Worm (Caenorhabditis elegans) whole organism, L2 larva: Measurements from ENCODE around the gene gcy-29.

Source experiments
- C34F6.9 ChIP-seq: fragments of 150-350 bp; optimal IDR thresholded peaks from 2 replicates; lab custom pipeline; 2014; ENCODE audit warnings: missing biosample characterization, missing genetic modification characterization
- ZK546.5 ChIP-seq: sonication (generic microtip); optimal IDR thresholded peaks from 2 replicates; lab custom pipeline; 2017; ENCODE audit warnings: missing biosample characterization, missing genetic modification characterization
- ama-1 ChIP-seq: fragments of 150-350 bp; optimal IDR thresholded peaks from 2 replicates; lab custom pipeline; 2018; ENCODE audit warnings: inconsistent platforms
- elt-3 ChIP-seq: sonication (generic microtip); optimal IDR thresholded peaks from 2 replicates; lab custom pipeline; 2017; ENCODE audit warnings: missing biosample characterization, missing genetic modification characterization
- lin-13 ChIP-seq: fragments of 150-350 bp; optimal IDR thresholded peaks from 2 replicates; lab custom pipeline; 2014; ENCODE audit warnings: missing biosample characterization, missing genetic modification reagents, missing genetic modification characterization
- mbf-1 ChIP-seq: sonication (generic microtip); optimal IDR thresholded peaks from 2 replicates; lab custom pipeline; 2017; ENCODE audit warnings: missing biosample characterization, missing genetic modification characterization
- nhr-12 ChIP-seq: fragments of 150-350 bp; optimal IDR thresholded peaks from 2 replicates; lab custom pipeline; 2014; ENCODE audit warnings: missing biosample characterization, missing genetic modification characterization
- nhr-77 ChIP-seq: fragments of 150-350 bp; optimal IDR thresholded peaks from 2 replicates; lab custom pipeline; 2014; ENCODE audit warnings: missing biosample characterization, missing genetic modification characterization
- unc-55 ChIP-seq: fragments of 150-350 bp; sonication (generic microtip); optimal IDR thresholded peaks from 3 replicates; lab custom pipeline; 2014; ENCODE audit warnings: missing biosample characterization, missing genetic modification reagents, missing genetic modification characterization
- ztf-11 ChIP-seq: sonication (generic microtip); optimal IDR thresholded peaks from 2 replicates; lab custom pipeline; 2017; ENCODE audit warnings: missing biosample characterization, missing genetic modification characterization
- ztf-4 ChIP-seq: fragments of 150-350 bp; optimal IDR thresholded peaks from 2 replicates; lab custom pipeline; 2014; ENCODE audit warnings: missing biosample characterization, missing genetic modification characterization

DNA sequence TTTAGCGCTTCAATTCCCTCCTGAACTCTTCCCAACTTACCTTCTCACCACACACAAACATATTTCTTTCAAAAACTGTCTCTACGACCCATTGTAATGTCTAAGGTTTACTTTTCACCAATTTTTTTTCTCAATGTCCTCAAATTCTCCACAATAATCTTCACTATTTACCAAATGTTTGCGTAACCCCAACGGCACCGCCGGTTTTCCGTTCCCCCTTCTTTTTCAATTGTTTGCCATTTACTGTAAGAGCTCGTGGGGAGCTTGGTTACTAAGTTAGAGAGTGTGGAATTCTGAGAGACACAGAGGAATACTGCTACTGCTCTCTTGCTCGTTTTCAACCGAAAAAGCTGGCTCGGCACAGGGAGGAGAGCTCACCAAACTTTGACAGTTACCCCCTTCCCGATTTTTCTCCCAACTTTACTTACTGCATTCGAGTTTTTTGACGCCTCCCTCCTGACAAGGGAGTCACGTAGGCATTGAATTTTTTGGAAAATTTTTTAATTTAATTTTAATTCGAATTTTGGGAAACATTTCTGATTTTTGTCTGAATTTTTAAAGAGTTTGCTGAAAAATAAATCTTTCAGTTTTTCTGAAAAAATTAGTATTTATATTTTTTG, 22.1 kb upstream of the gcy-29 start:
- no peak for TF ChIP-seq elt-3
- TF ChIP-seq ama-1 (lab: Kevin White, UChicago), result no peak
- no peak for TF ChIP-seq nhr-12 (tag; lab: Kevin White, UChicago)
- no peak for TF ChIP-seq C34F6.9
- TF ChIP-seq ZK546.5 (tag; lab: Kevin White, UChicago), result no peak
- TF ChIP-seq ztf-11 (tag; lab: Kevin White, UChicago), result no peak
- TF ChIP-seq mbf-1 (tag; lab: Kevin White, UChicago), result no peak
- no peak for TF ChIP-seq unc-55
- no peak for TF ChIP-seq ztf-4 (tag; lab: Kevin White, UChicago)
- TF ChIP-seq lin-13 (GFP tag; lab: Kevin White, UChicago), result no peak
- TF ChIP-seq nhr-77 (tag; lab: Kevin White, UChicago), result no peak
